Fruit fly (Drosophila melanogaster) whole organism, embryonic: ENCODE results near the gene CG6106.

Source experiments
- Awh ChIP-seq: fragments of 200-800 bp; sonication (Bioruptor generic); IDR thresholded peaks from 2 replicates; pipeline ENCODE4, ENCODE4 v1.3.6; 2022; ENCODE audit warnings: missing biosample characterization, missing genetic modification characterization
- CG10366 ChIP-seq: fragments of 200-800 bp; sonication (Bioruptor generic); IDR thresholded peaks from 2 replicates; pipeline ENCODE4 v1.3.6; 2022; ENCODE audit warnings: missing biosample characterization, missing genetic modification characterization
- CG11456 ChIP-seq: fragments of 200-800 bp; sonication (Bioruptor generic); IDR thresholded peaks from 3 replicates; pipeline ENCODE4 v1.3.6; 2022; ENCODE audit warnings: missing biosample characterization, missing genetic modification characterization
- CG12104 ChIP-seq: fragments of 200-800 bp; sonication (Bioruptor generic); optimal IDR thresholded peaks from 3 replicates; lab custom pipeline; 2016; ENCODE audit warnings: missing biosample characterization, missing genetic modification characterization
- CG13624 ChIP-seq: fragments of 200-800 bp; sonication (Bioruptor generic); optimal IDR thresholded peaks from 2 replicates; lab custom pipeline; 2016; ENCODE audit warnings: missing biosample characterization, missing genetic modification characterization
- CG13775 ChIP-seq: fragments of 200-800 bp; sonication (Bioruptor generic); optimal IDR thresholded peaks from 3 replicates; lab custom pipeline; 2017; ENCODE audit warnings: missing biosample characterization, mild to moderate bottlenecking, missing genetic modification characterization
- CG13894 ChIP-seq: fragments of 200-800 bp; sonication (Bioruptor generic); optimal IDR thresholded peaks from 3 replicates; lab custom pipeline; 2018; ENCODE audit warnings: missing biosample characterization, mild to moderate bottlenecking, missing genetic modification characterization, moderate library complexity
- CG1647 ChIP-seq: fragments of 200-800 bp; sonication (Bioruptor generic); optimal IDR thresholded peaks from 3 replicates; lab custom pipeline; 2016; ENCODE audit warnings: missing biosample characterization, missing genetic modification characterization
- CG16815 ChIP-seq: fragments of 200-800 bp; sonication (Bioruptor generic); optimal IDR thresholded peaks from 3 replicates; lab custom pipeline; 2017; ENCODE audit warnings: missing biosample characterization, mild to moderate bottlenecking, missing genetic modification characterization
- CG17359 ChIP-seq: fragments of 200-800 bp; sonication (Bioruptor generic); optimal IDR thresholded peaks from 3 replicates; lab custom pipeline; 2018; ENCODE audit warnings: missing biosample characterization, mild to moderate bottlenecking, missing genetic modification characterization, moderate library complexity
- CG33557 ChIP-seq: fragments of 200-800 bp; sonication (Bioruptor generic); optimal IDR thresholded peaks from 2 replicates; lab custom pipeline; 2019; ENCODE audit warnings: missing biosample characterization, mild to moderate bottlenecking, missing genetic modification characterization, moderate library complexity
- CG3407 ChIP-seq: fragments of 200-800 bp; sonication (Bioruptor generic); optimal IDR thresholded peaks from 2 replicates; lab custom pipeline; 2018; ENCODE audit warnings: missing biosample characterization, mild to moderate bottlenecking, missing genetic modification characterization
- CG7839 ChIP-seq: fragments of 200-800 bp; sonication (Bioruptor generic); optimal IDR thresholded peaks from 3 replicates; lab custom pipeline; 2018; ENCODE audit warnings: missing biosample characterization, mild to moderate bottlenecking, missing genetic modification characterization, moderate library complexity
- Chrac-16 ChIP-seq: fragments of 200-800 bp; sonication (Bioruptor generic); optimal IDR thresholded peaks from 3 replicates; lab custom pipeline; 2016; ENCODE audit warnings: missing biosample characterization, missing genetic modification characterization
- Dip3 ChIP-seq: fragments of 200-800 bp; sonication (Bioruptor generic); optimal IDR thresholded peaks from 3 replicates; lab custom pipeline; 2016; ENCODE audit warnings: missing biosample characterization, missing genetic modification characterization
- Drgx ChIP-seq: fragments of 200-800 bp; sonication (Bioruptor generic); IDR thresholded peaks from 2 replicates; pipeline ENCODE4 v1.3.6; 2022; ENCODE audit warnings: missing biosample characterization, missing genetic modification characterization
- Hey ChIP-seq: fragments of 200-800 bp; sonication (Bioruptor generic); optimal IDR thresholded peaks from 3 replicates; lab custom pipeline; 2018; ENCODE audit warnings: missing biosample characterization, mild to moderate bottlenecking, missing genetic modification characterization
- Hr3 ChIP-seq: fragments of 200-800 bp; sonication (Bioruptor generic); optimal IDR thresholded peaks from 3 replicates; lab custom pipeline; 2016; ENCODE audit warnings: missing biosample characterization, missing genetic modification characterization
- Lim3 ChIP-seq: fragments of 200-800 bp; sonication (Bioruptor generic); IDR thresholded peaks from 2 replicates; pipeline ENCODE4 v1.3.6; 2022; ENCODE audit warnings: missing biosample characterization, missing genetic modification characterization
- Lpt ChIP-seq: fragments of >200 bp; optimal IDR thresholded peaks from 2 replicates; lab custom pipeline; 2018; ENCODE audit warnings: missing biosample characterization, missing genetic modification characterization
- NC2β ChIP-seq: fragments of 200-800 bp; sonication (Bioruptor generic); optimal IDR thresholded peaks from 2 replicates; lab custom pipeline; 2016; ENCODE audit warnings: missing biosample characterization, missing genetic modification characterization
- Nf-YB ChIP-seq: fragments of 200-800 bp; sonication (Bioruptor generic); optimal IDR thresholded peaks from 3 replicates; lab custom pipeline; 2019; ENCODE audit warnings: missing biosample characterization, mild to moderate bottlenecking, missing genetic modification characterization, moderate library complexity
- Usf ChIP-seq: fragments of 200-800 bp; sonication (Bioruptor generic); optimal IDR thresholded peaks from 2 replicates; lab custom pipeline; 2017; ENCODE audit warnings: missing genotype, missing biosample characterization, missing genetic modification characterization
- bsh ChIP-seq, 2 experiments: fragments of 200-800 bp; sonication (Bioruptor generic); optimal IDR thresholded peaks; 2 replicates each; lab custom pipeline; 2017 to 2018; ENCODE audit warnings: mild to moderate bottlenecking in 2 of 2, missing biosample characterization in 2 of 2, missing genetic modification characterization in 2 of 2, moderate library complexity in 1 of 2
- cas ChIP-seq: fragments of 200-800 bp; sonication (Bioruptor generic); IDR thresholded peaks from 2 replicates; pipeline ENCODE4 v1.3.6; 2022; ENCODE audit warnings: missing biosample characterization, missing genetic modification characterization
- croc ChIP-seq: fragments of 200-800 bp; sonication (Bioruptor generic); conservative IDR thresholded peaks from 3 replicates; pipeline ENCODE4 v1.3.6; 2022; ENCODE audit warnings: missing biosample characterization, missing genetic modification characterization
- danr ChIP-seq: fragments of 200-800 bp; sonication (Bioruptor generic); IDR thresholded peaks from 2 replicates; pipeline ENCODE4 v1.3.6; 2022; ENCODE audit warnings: missing biosample characterization, missing genetic modification characterization
- dati ChIP-seq: fragments of 200-800 bp; sonication (Bioruptor generic); IDR thresholded peaks from 2 replicates; pipeline ENCODE4 v1.3.6; 2022; ENCODE audit warnings: missing biosample characterization, missing genetic modification characterization
- dmrt11E ChIP-seq: fragments of 200-800 bp; sonication (Bioruptor generic); optimal IDR thresholded peaks from 3 replicates; lab custom pipeline; 2018; ENCODE audit warnings: missing biosample characterization, mild to moderate bottlenecking, missing genetic modification characterization, moderate library complexity
- fru ChIP-seq: fragments of >200 bp; optimal IDR thresholded peaks from 2 replicates; lab custom pipeline; 2017
- gcm ChIP-seq: fragments of 200-800 bp; sonication (Bioruptor generic); optimal IDR thresholded peaks from 2 replicates; lab custom pipeline; 2019; ENCODE audit warnings: missing biosample characterization, mild to moderate bottlenecking, missing genetic modification characterization, moderate library complexity
- gfzf ChIP-seq: fragments of 200-800 bp; sonication (Bioruptor generic); optimal IDR thresholded peaks from 2 replicates; lab custom pipeline; 2016; ENCODE audit warnings: missing biosample characterization, mild to moderate bottlenecking, missing genetic modification characterization, moderate library complexity
- hb ChIP-seq: fragments of 200-800 bp; sonication (Bioruptor generic); IDR thresholded peaks from 3 replicates; pipeline ENCODE4 v1.3.6; 2022; ENCODE audit warnings: missing biosample characterization, missing genetic modification characterization; ENCODE audit not compliant: partially characterized antibody
- jing ChIP-seq: fragments of 200-800 bp; sonication (Bioruptor generic); optimal IDR thresholded peaks from 2 replicates; lab custom pipeline; 2018; ENCODE audit warnings: missing biosample characterization, mild to moderate bottlenecking, missing genetic modification characterization
- jumu ChIP-seq: fragments of 200-800 bp; sonication (Bioruptor generic); optimal IDR thresholded peaks from 3 replicates; lab custom pipeline; 2016; ENCODE audit warnings: missing biosample characterization, missing genetic modification characterization
- knrl ChIP-seq: fragments of 200-800 bp; sonication (Bioruptor generic); IDR thresholded peaks from 3 replicates; pipeline ENCODE4 v1.3.6; 2022; ENCODE audit warnings: missing biosample characterization, missing genetic modification characterization; ENCODE audit not compliant: partially characterized antibody
- lola ChIP-seq, 3 experiments: fragments of >200 bp in 2 of 3; fragments of 200-800 bp in 1 of 3; sonication (Bioruptor generic) in 1 of 3; optimal IDR thresholded peaks; 2 replicates each; lab custom pipeline; 2017 to 2019; ENCODE audit warnings: missing biosample characterization in 3 of 3, missing genetic modification characterization in 3 of 3, mild to moderate bottlenecking in 1 of 3, moderate library complexity in 1 of 3
- nau ChIP-seq: fragments of 200-800 bp; sonication (Bioruptor generic); optimal IDR thresholded peaks from 3 replicates; lab custom pipeline; 2017; ENCODE audit warnings: missing biosample characterization, mild to moderate bottlenecking, missing genetic modification characterization, missing genetic modification reagents
- nerfin-2 ChIP-seq: fragments of 200-800 bp; sonication (Bioruptor generic); IDR thresholded peaks from 2 replicates; pipeline ENCODE4 v1.3.6; 2022; ENCODE audit warnings: missing biosample characterization, missing genetic modification characterization; ENCODE audit not compliant: partially characterized antibody
- org-1 ChIP-seq: fragments of 200-800 bp; sonication (Bioruptor generic); optimal IDR thresholded peaks from 2 replicates; lab custom pipeline; 2017; ENCODE audit warnings: missing biosample characterization, missing genetic modification characterization
- otp ChIP-seq: fragments of 200-800 bp; sonication (Bioruptor generic); IDR thresholded peaks from 3 replicates; pipeline ENCODE4, ENCODE4 v1.3.6; 2022; ENCODE audit warnings: missing biosample characterization, missing genetic modification characterization
- pb ChIP-seq: fragments of 200-800 bp; sonication (Bioruptor generic); optimal IDR thresholded peaks from 3 replicates; lab custom pipeline; 2016; ENCODE audit warnings: missing biosample characterization, missing genetic modification characterization
- pzg ChIP-seq: fragments of 200-800 bp; sonication (Bioruptor generic); optimal IDR thresholded peaks from 3 replicates; lab custom pipeline; 2018; ENCODE audit warnings: missing biosample characterization, mild to moderate bottlenecking, missing genetic modification characterization, moderate library complexity
- sisA ChIP-seq: fragments of 200-800 bp; sonication (Bioruptor generic); IDR thresholded peaks from 2 replicates; pipeline ENCODE4 v1.3.6; 2022; ENCODE audit warnings: missing biosample characterization, missing genetic modification characterization
- sna ChIP-seq: fragments of 200-800 bp; sonication (Bioruptor generic); IDR thresholded peaks from 2 replicates; pipeline ENCODE4 v1.3.6; 2022; ENCODE audit warnings: missing biosample characterization, missing genetic modification characterization; ENCODE audit not compliant: partially characterized antibody
- tgo ChIP-seq: fragments of 200-800 bp; sonication (Bioruptor generic); IDR thresholded peaks from 3 replicates; pipeline ENCODE4 v1.3.6; 2022; ENCODE audit warnings: missing biosample characterization, missing genetic modification characterization
- trh ChIP-seq: fragments of 200-800 bp; sonication (Bioruptor generic); optimal IDR thresholded peaks from 2 replicates; lab custom pipeline; 2016; ENCODE audit warnings: missing biosample characterization, missing genetic modification characterization
- unc-4 ChIP-seq: fragments of 200-800 bp; sonication (Bioruptor generic); IDR thresholded peaks from 2 replicates; pipeline ENCODE4 v1.3.6; 2022; ENCODE audit warnings: missing biosample characterization, missing genetic modification characterization; ENCODE audit not compliant: partially characterized antibody
- vfl ChIP-seq: fragments of 200-800 bp; sonication (Bioruptor generic); optimal IDR thresholded peaks from 2 replicates; lab custom pipeline; 2016; ENCODE audit warnings: missing biosample characterization, missing genetic modification characterization

The CG6106 gene

DNA sequence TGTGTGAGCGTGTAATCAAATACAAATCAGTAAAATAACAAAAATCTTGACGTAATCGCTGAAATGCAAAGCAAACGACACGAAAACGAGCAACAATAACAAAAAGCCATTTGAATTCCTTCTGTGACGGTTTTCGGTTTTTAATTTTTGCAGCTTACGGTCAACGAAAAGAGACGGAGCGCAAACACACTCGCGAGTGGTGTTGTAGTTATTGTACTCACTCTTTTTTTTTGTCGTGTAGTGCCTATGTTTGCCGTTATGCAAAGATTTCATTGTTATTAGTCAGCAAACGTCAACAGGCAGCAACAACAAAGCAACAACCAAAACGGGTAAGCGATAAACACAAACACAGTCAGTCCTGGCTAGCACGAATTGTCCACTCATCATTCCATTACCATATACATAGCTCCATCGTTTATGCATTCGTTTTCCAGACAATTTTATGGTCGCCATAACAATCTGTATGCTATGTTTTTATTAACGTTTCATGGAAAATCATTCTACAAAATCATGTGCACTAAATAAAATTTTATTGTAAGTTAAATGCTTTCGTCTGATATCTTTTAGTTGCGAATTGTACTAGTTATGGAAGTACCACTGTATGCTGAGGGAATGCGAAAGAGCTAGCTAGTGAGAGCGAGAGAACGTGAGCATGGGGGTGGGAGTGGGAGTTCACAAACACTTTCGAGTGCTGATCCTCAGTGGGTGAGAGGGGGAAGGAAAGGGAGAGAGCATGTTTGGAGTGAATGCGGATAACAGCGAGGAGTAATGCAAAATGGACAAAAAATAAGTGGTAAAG is 8.4 kb downstream of the CG6106 start (continued):
- TF ChIP-seq gcm (GFP tag; lab: Kevin White, UChicago): peak; percentile 50
- TF ChIP-seq nerfin-2 (GFP tag; lab: Robert Waterston, UW): no peak
- TF ChIP-seq jing (GFP tag; lab: Kevin White, UChicago): peak; percentile 44
- no peak for TF ChIP-seq trh (GFP tag; lab: Kevin White, UChicago)
- TF ChIP-seq CG3407 (GFP tag; lab: Kevin White, UChicago): no peak
- TF ChIP-seq NC2β (GFP tag; lab: Kevin White, UChicago): peak; percentile 28
- TF ChIP-seq Usf: peak; percentile 39
- TF ChIP-seq nau (GFP tag; lab: Kevin White, UChicago): no peak
- peak; percentile 48 for TF ChIP-seq org-1 (GFP tag; lab: Kevin White, UChicago)
- TF ChIP-seq Dip3 (GFP tag; lab: Kevin White, UChicago): peak; percentile 73
- no peak for TF ChIP-seq dmrt11E (tag; lab: Kevin White, UChicago)
- no peak for TF ChIP-seq Lim3 (GFP tag; lab: Robert Waterston, UW)
- TF ChIP-seq CG7839 (tag; lab: Kevin White, UChicago): peak; percentile 89
- TF ChIP-seq CG17359: peak; percentile 77
- no peak for TF ChIP-seq Lpt (GFP tag; lab: Kevin White, UChicago)
- peak; percentile 30 for TF ChIP-seq CG12104 (GFP tag; lab: Kevin White, UChicago)
- TF ChIP-seq Nf-YB (GFP tag; lab: Kevin White, UChicago): no peak
- TF ChIP-seq CG33557 (GFP tag; lab: Kevin White, UChicago): peak; percentile 9
- peak; percentile 74 for TF ChIP-seq Drgx (GFP tag; lab: Robert Waterston, UW)
- TF ChIP-seq pb: peak; percentile 85
- peak; percentile 4 for TF ChIP-seq pzg (GFP tag; lab: Kevin White, UChicago)
- TF ChIP-seq CG16815: peak; percentile 54
- TF ChIP-seq sna (GFP tag; lab: Robert Waterston, UW): no peak
- TF ChIP-seq Hr3 (GFP tag; lab: Kevin White, UChicago): peak; percentile 36
- no peak for TF ChIP-seq unc-4 (GFP tag; lab: Robert Waterston, UW)
- TF ChIP-seq Awh: no peak; the same call in 1 of the 2 replicates
- TF ChIP-seq CG1647 (GFP tag; lab: Kevin White, UChicago): peak; percentile 62
- peak; percentile 61; the same call in 2 of the 3 replicates for TF ChIP-seq CG11456 (GFP tag; lab: Robert Waterston, UW)
- TF ChIP-seq CG13775 (GFP tag; lab: Kevin White, UChicago): peak; percentile 5
- TF ChIP-seq tgo (GFP tag; lab: Robert Waterston, UW): peak; percentile 83
- no peak for TF ChIP-seq lola (GFP tag; optimal IDR thresholded peaks at IDR 0.05; lab: Kevin White, UChicago)
- peak; percentile 64 for TF ChIP-seq sisA (GFP tag; lab: Robert Waterston, UW)
- TF ChIP-seq knrl (GFP tag; lab: Robert Waterston, UW): no peak
- no peak for TF ChIP-seq hb (GFP tag; lab: Robert Waterston, UW)
- peak in 1 of 2 experiments; percentile 57 for TF ChIP-seq bsh (GFP tag; optimal IDR thresholded peaks at IDR 0.05; lab: Kevin White, UChicago)
- TF ChIP-seq gfzf (GFP tag; lab: Kevin White, UChicago): no peak
- peak; percentile 31 for TF ChIP-seq Chrac-16 (GFP tag; lab: Kevin White, UChicago)
- peak; percentile 72 for TF ChIP-seq danr (GFP tag; lab: Robert Waterston, UW)
- peak; percentile 68 for TF ChIP-seq CG13624
- TF ChIP-seq otp: no peak; the same call in 2 of the 3 replicates
- no peak for TF ChIP-seq fru
- peak; percentile 5 for TF ChIP-seq Hey
- TF ChIP-seq jumu (GFP tag; lab: Kevin White, UChicago): peak; percentile 70
- TF ChIP-seq CG13894 (tag; lab: Kevin White, UChicago): peak; percentile 92
- TF ChIP-seq CG10366 (GFP tag; lab: Robert Waterston, UW): peak; percentile 64
- TF ChIP-seq dati: no peak
- peak; percentile 39; the same call in 1 of the 3 replicates for TF ChIP-seq croc (GFP tag; lab: Robert Waterston, UW)
- peak; percentile 71 for TF ChIP-seq cas (GFP tag; lab: Robert Waterston, UW)
- TF ChIP-seq vfl: no peak
